Fruit fly (Drosophila melanogaster) whole organism, prepupa: ENCODE measurements around the gene CG13243.

ENCODE experiments used
- CG10669 ChIP-seq: fragments of 200-800 bp; sonication (Bioruptor generic); optimal IDR thresholded peaks from 3 replicates; lab custom pipeline; 2018; ENCODE audit warnings: missing biosample characterization, mild to moderate bottlenecking, missing genetic modification characterization, moderate library complexity
- CG11294 ChIP-seq: fragments of 200-800 bp; sonication (Bioruptor generic); IDR thresholded peaks from 2 replicates; pipeline ENCODE4 v1.3.6; 2022; ENCODE audit warnings: missing biosample characterization, missing genetic modification characterization
- CG11762 ChIP-seq: fragments of 200-800 bp; sonication (Bioruptor generic); optimal IDR thresholded peaks from 3 replicates; lab custom pipeline; 2016; ENCODE audit warnings: missing biosample characterization, missing genetic modification characterization; ENCODE audit not compliant: insufficient read depth
- CG11902 ChIP-seq: fragments of 200-800 bp; sonication (Bioruptor generic); optimal IDR thresholded peaks from 3 replicates; lab custom pipeline; 2016; ENCODE audit warnings: missing biosample characterization, missing genetic modification characterization
- CG1621 ChIP-seq: fragments of 200-800 bp; sonication (Bioruptor generic); optimal IDR thresholded peaks from 3 replicates; lab custom pipeline; 2018; ENCODE audit warnings: missing biosample characterization, mild to moderate bottlenecking, missing genetic modification characterization
- CG16779 ChIP-seq: fragments of 200-800 bp; sonication (Bioruptor generic); optimal IDR thresholded peaks from 3 replicates; lab custom pipeline; 2017; ENCODE audit warnings: missing biosample characterization, mild to moderate bottlenecking, missing genetic modification characterization
- CG31627 ChIP-seq: fragments of 200-800 bp; sonication (Bioruptor generic); optimal IDR thresholded peaks from 3 replicates; lab custom pipeline; 2016; ENCODE audit warnings: missing biosample characterization, missing genetic modification characterization
- CG3919 ChIP-seq: fragments of 200-800 bp; sonication (Bioruptor generic); optimal IDR thresholded peaks from 3 replicates; lab custom pipeline; 2016; ENCODE audit warnings: missing biosample characterization, missing genetic modification characterization
- CG4318 ChIP-seq: fragments of 200-800 bp; sonication (Bioruptor generic); optimal IDR thresholded peaks from 3 replicates; lab custom pipeline; 2017; ENCODE audit warnings: missing biosample characterization, mild to moderate bottlenecking, missing genetic modification characterization
- CG6276 ChIP-seq: fragments of 200-800 bp; sonication (Bioruptor generic); optimal IDR thresholded peaks from 2 replicates; lab custom pipeline; 2017; ENCODE audit warnings: missing biosample characterization, mild to moderate bottlenecking, missing genetic modification characterization
- CG6792 ChIP-seq: fragments of 200-800 bp; sonication (Bioruptor generic); optimal IDR thresholded peaks from 3 replicates; lab custom pipeline; 2016; ENCODE audit warnings: missing biosample characterization, missing genetic modification characterization
- CG6808 ChIP-seq: fragments of 200-800 bp; sonication (Bioruptor generic); optimal IDR thresholded peaks from 3 replicates; lab custom pipeline; 2017; ENCODE audit warnings: missing biosample characterization, missing genetic modification characterization, mild to moderate bottlenecking, moderate library complexity, missing genetic modification reagents
- CG7368 ChIP-seq: fragments of 200-800 bp; sonication (Bioruptor generic); optimal IDR thresholded peaks from 3 replicates; lab custom pipeline; 2016; ENCODE audit warnings: missing biosample characterization, missing genetic modification characterization
- CG8119 ChIP-seq: fragments of 200-800 bp; sonication (Bioruptor generic); IDR thresholded peaks from 3 replicates; pipeline ENCODE4 v1.3.6; 2022; ENCODE audit warnings: missing biosample characterization, missing genetic modification characterization
- CG8632 ChIP-seq: fragments of 200-800 bp; sonication (Bioruptor generic); optimal IDR thresholded peaks from 3 replicates; lab custom pipeline; 2016; ENCODE audit warnings: missing biosample characterization, missing genetic modification characterization
- CG9139 ChIP-seq: fragments of 200-800 bp; sonication (Bioruptor generic); optimal IDR thresholded peaks from 3 replicates; lab custom pipeline; 2017; ENCODE audit warnings: missing biosample characterization, mild to moderate bottlenecking, missing genetic modification characterization
- Eip75B ChIP-seq: fragments of 200-800 bp; sonication (Bioruptor generic); optimal IDR thresholded peaks from 3 replicates; lab custom pipeline; 2016; ENCODE audit warnings: missing biosample characterization, missing genetic modification characterization
- Eip78C ChIP-seq: fragments of 200-800 bp; sonication (Bioruptor generic); peaks from one replicate; lab custom pipeline; 2016; ENCODE audit warnings: missing biosample characterization, missing genetic modification characterization
- Eip93F ChIP-seq: fragments of 200-800 bp; sonication (Bioruptor generic); optimal IDR thresholded peaks from 2 replicates; lab custom pipeline; 2016; ENCODE audit warnings: missing biosample characterization, mild to moderate bottlenecking, missing genetic modification characterization
- Ets21C ChIP-seq: fragments of 200-800 bp; sonication (Bioruptor generic); optimal IDR thresholded peaks from 3 replicates; lab custom pipeline; 2016; ENCODE audit warnings: missing biosample characterization, missing genetic modification characterization
- Hr38 ChIP-seq: sonication (Bioruptor generic); optimal IDR thresholded peaks from 2 replicates; lab custom pipeline; 2016; ENCODE audit warnings: missing biosample characterization, missing genetic modification characterization
- Hr39 ChIP-seq: fragments of 200-800 bp; sonication (Bioruptor generic); optimal IDR thresholded peaks from 2 replicates; lab custom pipeline; 2016; ENCODE audit warnings: missing biosample characterization, missing genetic modification characterization
- Met ChIP-seq: fragments of 200-800 bp; sonication (Bioruptor generic); optimal IDR thresholded peaks from 3 replicates; lab custom pipeline; 2016; ENCODE audit warnings: missing biosample characterization, missing genetic modification characterization
- Smox ChIP-seq: fragments of 200-800 bp; sonication (Bioruptor generic); optimal IDR thresholded peaks from 3 replicates; lab custom pipeline; 2016; ENCODE audit warnings: missing biosample characterization, missing genetic modification characterization
- Sox102F ChIP-seq: fragments of 200-800 bp; sonication (Bioruptor generic); optimal IDR thresholded peaks from 2 replicates; lab custom pipeline; 2016; ENCODE audit warnings: missing biosample characterization, mild to moderate bottlenecking, missing genetic modification characterization
- Sox14 ChIP-seq: fragments of 200-800 bp; sonication (Bioruptor generic); optimal IDR thresholded peaks from 3 replicates; lab custom pipeline; 2016; ENCODE audit warnings: missing biosample characterization, missing genetic modification characterization
- Sox15 ChIP-seq: fragments of 200-800 bp; sonication (Bioruptor generic); optimal IDR thresholded peaks from 3 replicates; lab custom pipeline; 2016; ENCODE audit warnings: missing biosample characterization, missing genetic modification characterization
- achi ChIP-seq: fragments of 200-800 bp; sonication (Bioruptor generic); optimal IDR thresholded peaks from 3 replicates; lab custom pipeline; 2016; ENCODE audit warnings: missing biosample characterization, missing genetic modification characterization
- acj6 ChIP-seq: fragments of 200-800 bp; sonication (Bioruptor generic); optimal IDR thresholded peaks from 3 replicates; lab custom pipeline; 2016; ENCODE audit warnings: missing biosample characterization, missing genetic modification characterization
- cyc ChIP-seq: fragments of 200-800 bp; sonication (Bioruptor generic); optimal IDR thresholded peaks from 3 replicates; lab custom pipeline; 2016; ENCODE audit warnings: missing biosample characterization, missing genetic modification characterization
- dsx ChIP-seq: fragments of 200-800 bp; optimal IDR thresholded peaks from 3 replicates; lab custom pipeline; 2019; ENCODE audit warnings: missing biosample characterization, mild to moderate bottlenecking, missing genetic modification characterization, moderate library complexity; ENCODE audit not compliant: poor library complexity, severe bottlenecking
- fd85E ChIP-seq: fragments of 200-800 bp; sonication (Bioruptor generic); optimal IDR thresholded peaks from 3 replicates; lab custom pipeline; 2016; ENCODE audit warnings: missing biosample characterization, missing genetic modification characterization
- lz ChIP-seq: fragments of 200-800 bp; sonication (Bioruptor generic); optimal IDR thresholded peaks from 3 replicates; lab custom pipeline; 2016; ENCODE audit warnings: missing biosample characterization, missing genetic modification characterization
- pdm3 ChIP-seq: fragments of 200-800 bp; sonication (Bioruptor generic); optimal IDR thresholded peaks from 3 replicates; lab custom pipeline; 2016; ENCODE audit warnings: missing biosample characterization, missing genetic modification characterization
- salr ChIP-seq, 2 experiments: fragments of 200-800 bp; sonication (Bioruptor generic); optimal IDR thresholded peaks; 3 replicates each; lab custom pipeline; 2016 to 2018; ENCODE audit warnings: missing biosample characterization in 2 of 2, missing genetic modification characterization in 2 of 2, mild to moderate bottlenecking in 1 of 2
- spab ChIP-seq: fragments of 200-800 bp; sonication (Bioruptor generic); optimal IDR thresholded peaks from 2 replicates; lab custom pipeline; 2017; ENCODE audit warnings: missing biosample characterization, mild to moderate bottlenecking, missing genetic modification characterization, missing genetic modification reagents
- svp ChIP-seq: fragments of 200-800 bp; sonication (Bioruptor generic); peaks from one replicate; lab custom pipeline; 2016; ENCODE audit warnings: missing biosample characterization, missing genetic modification characterization
- vri ChIP-seq: fragments of 200-800 bp; sonication (Bioruptor generic); optimal IDR thresholded peaks from 3 replicates; lab custom pipeline; 2016; ENCODE audit warnings: missing biosample characterization, mild to moderate bottlenecking, missing genetic modification characterization

Gene CG13243

dm6 chr2L:15852292-15852691, at the start of gene CG13243:
Gene CG13243 (plus strand): TSS chr2L:15852592.
- TF ChIP-seq spab (no peak), CG11762 (GFP tag; lab: Kevin White, UChicago) (no peak), Ets21C (GFP tag; lab: Kevin White, UChicago) (no peak), CG3919 (no peak), CG6792 (GFP tag; lab: Kevin White, UChicago) (no peak), Hr38 (no peak), vri (no peak), CG4318 (GFP tag; lab: Kevin White, UChicago) (no peak), Smox (no peak), CG16779 (no peak), CG11294 (GFP tag; lab: Robert Waterston, UW) (no peak), fd85E (GFP tag; lab: Kevin White, UChicago) (no peak), Sox15 (GFP tag; lab: Kevin White, UChicago) (no peak), CG1621 (tag; lab: Kevin White, UChicago) (no peak), Eip75B (GFP tag; lab: Kevin White, UChicago) (no peak), CG31627 (no peak), Eip78C (GFP tag; lab: Kevin White, UChicago) (no peak), CG6808 (GFP tag; lab: Kevin White, UChicago) (no peak)

dm6 chr2L:15812041-15812440, 40.4 kb upstream of the CG13243 start, which contains the start of gene CG42876:
Gene CG42876 (minus strand): TSS chr2L:15812141.
- TF ChIP-seq Hr39 (GFP tag; lab: Kevin White, UChicago) (no peak), svp (GFP tag; lab: Kevin White, UChicago) (peak; percentile 72), Met (no peak), Ets21C (GFP tag; lab: Kevin White, UChicago) (no peak), CG8119 (no peak)

- TF ChIP-seq CG31627 (no peak), Sox102F (GFP tag; lab: Kevin White, UChicago) (no peak), Hr39 (GFP tag; lab: Kevin White, UChicago) (no peak), achi (GFP tag; lab: Kevin White, UChicago) (no peak), acj6 (GFP tag; lab: Kevin White, UChicago) (no peak), CG8632 (GFP tag; lab: Kevin White, UChicago) (no peak), lz (GFP tag; lab: Kevin White, UChicago) (no peak), pdm3 (GFP tag; lab: Kevin White, UChicago) (no peak)
- TF ChIP-seq, all 60 proteins: peak for 0
These were observed 16.8 kb upstream of the CG13243 start, which contains the start of gene CG18518 for dm6 chr2L:15835558-15835957. Gene CG18518 (minus strand): TSS chr2L:15835658.

- no peak for TF ChIP-seq CG7368 (GFP tag; lab: Kevin White, UChicago)
- TF ChIP-seq achi (GFP tag; lab: Kevin White, UChicago), result no peak
- no peak for TF ChIP-seq vri
- peak; percentile 4 for TF ChIP-seq CG6276
- no peak for TF ChIP-seq CG9139 (GFP tag; lab: Kevin White, UChicago)
- TF ChIP-seq svp (GFP tag; lab: Kevin White, UChicago), result peak; percentile 91
- no peak for TF ChIP-seq CG10669 (GFP tag; lab: Kevin White, UChicago)
- no peak for TF ChIP-seq CG4318 (GFP tag; lab: Kevin White, UChicago)
- TF ChIP-seq CG6808 (GFP tag; lab: Kevin White, UChicago), result no peak
- TF ChIP-seq CG1621 (tag; lab: Kevin White, UChicago), result no peak
- TF ChIP-seq CG6792 (GFP tag; lab: Kevin White, UChicago), result no peak
- TF ChIP-seq Eip93F (GFP tag; lab: Kevin White, UChicago), result no peak
- no peak for TF ChIP-seq Hr39 (GFP tag; lab: Kevin White, UChicago)
- no peak for TF ChIP-seq salr (GFP tag; optimal IDR thresholded peaks at IDR 0.05; lab: Kevin White, UChicago)
- TF ChIP-seq dsx (GFP tag; lab: Kevin White, UChicago), result peak; percentile 80
- no peak for TF ChIP-seq cyc
- no peak for TF ChIP-seq Sox15 (GFP tag; lab: Kevin White, UChicago)
- no peak for TF ChIP-seq CG11902
- no peak for TF ChIP-seq CG31627
- TF ChIP-seq Sox14 (GFP tag; lab: Kevin White, UChicago), result no peak
- TF ChIP-seq, all 60 proteins: peak for 3
These were observed 5.8 kb upstream of the CG13243 start for dm6 chr2L:15846600-15846999.
